Fruit fly (Drosophila melanogaster): ENCODE data around the gene CG1468.

CG1468 gene

dm6 chrX:9892834-9893233 lies 14.6 kb downstream of the CG1468 start (continued):
- TF ChIP-seq CG16779 (GFP tag; IDR thresholded peaks at IDR 0.05) (no peak), caup (GFP tag; optimal IDR thresholded peaks at IDR 0.05; ENCODE audit: severe bottlenecking) (peak; percentile 4), CG2889 (GFP tag; IDR thresholded peaks at IDR 0.05) (no peak), Abd-B (GFP tag; optimal IDR thresholded peaks at IDR 0.05) (peak; percentile 19), HLH3B (GFP tag; IDR thresholded peaks at IDR 0.05) (peak; percentile 42; the same call in 1 of the 2 replicates), CG11560 (tag; IDR thresholded peaks at IDR 0.05) (no peak), fd3F (GFP tag; optimal IDR thresholded peaks at IDR 0.05) (no peak), CG5245 (GFP tag; optimal IDR thresholded peaks at IDR 0.05) (no peak), CG1647 (GFP tag; optimal IDR thresholded peaks at IDR 0.05) (no peak), phol (tag; optimal IDR thresholded peaks at IDR 0.05) (peak; percentile 20), Dip3 (GFP tag; optimal IDR thresholded peaks at IDR 0.05) (no peak), CG4707 (GFP tag; optimal IDR thresholded peaks at IDR 0.05) (no peak), ken (GFP tag; IDR thresholded peaks at IDR 0.05) (peak; percentile 61; the same call in 2 of the 3 replicates), CG14965 (GFP tag; optimal IDR thresholded peaks at IDR 0.05; ENCODE audit: borderline replicate concordance) (no peak), sima (GFP tag; optimal IDR thresholded peaks at IDR 0.05) (no peak), HLHmδ (GFP tag; optimal IDR thresholded peaks at IDR 0.05) (no peak), Bteb2 (GFP tag; optimal IDR thresholded peaks at IDR 0.05) (no peak), rib (GFP tag; IDR thresholded peaks at IDR 0.05) (no peak), gcm (GFP tag; optimal IDR thresholded peaks at IDR 0.05) (no peak), tio (GFP tag; optimal IDR thresholded peaks at IDR 0.05) (no peak), Atf3 (GFP tag; optimal IDR thresholded peaks at IDR 0.05) (no peak), CG4282 (GFP tag; optimal IDR thresholded peaks at IDR 0.05) (no peak), schlank (tag; optimal IDR thresholded peaks at IDR 0.05) (no peak), ewg (GFP tag; optimal IDR thresholded peaks at IDR 0.05) (no peak), bigmax (GFP tag; optimal IDR thresholded peaks at IDR 0.05) (no peak), CG7372 (GFP tag; IDR thresholded peaks at IDR 0.05) (no peak), esg (GFP tag; conservative IDR thresholded peaks at IDR 0.05) (peak; percentile 48), CG32767 (GFP tag; IDR thresholded peaks at IDR 0.05) (peak; percentile 23; the same call in 1 of the 2 replicates), Drgx (GFP tag; IDR thresholded peaks at IDR 0.05) (0 out of 2 replicates have a peak, but pooled peaks have one; percentile 28), CoRest (tag; optimal IDR thresholded peaks at IDR 0.05) (no peak), D19A (tag; optimal IDR thresholded peaks at IDR 0.05) (no peak), nom (GFP tag; optimal IDR thresholded peaks at IDR 0.05) (no peak), ap (GFP tag; IDR thresholded peaks at IDR 0.05) (0 out of 2 replicates have a peak, but pooled peaks have one; percentile 10), inv (GFP tag; IDR thresholded peaks at IDR 0.05; ENCODE audit: partially characterized antibody) (no peak), pzg (GFP tag; optimal IDR thresholded peaks at IDR 0.05) (no peak), lmd (GFP tag; IDR thresholded peaks at IDR 0.05) (peak; percentile 63), sisA (GFP tag; IDR thresholded peaks at IDR 0.05) (peak; percentile 51), CG10274 (GFP tag; optimal IDR thresholded peaks at IDR 0.05) (no peak), Sin3A (optimal IDR thresholded peaks at IDR 0.05) (no peak), CG9215 (GFP tag; IDR thresholded peaks at IDR 0.05) (peak; percentile 37; the same call in 1 of the 2 replicates), crc (GFP tag; optimal IDR thresholded peaks at IDR 0.05) (no peak), p53 (GFP tag; optimal IDR thresholded peaks at IDR 0.05) (no peak), org-1 (GFP tag; optimal IDR thresholded peaks at IDR 0.05) (no peak), toy (GFP tag; IDR thresholded peaks at IDR 0.05) (no peak), disco-r (GFP tag; optimal IDR thresholded peaks at IDR 0.05) (no peak), CG11093 (GFP tag; IDR thresholded peaks at IDR 0.05) (0 out of 3 replicates have a peak, but pooled peaks have one; percentile 34), abd-A (tag; optimal IDR thresholded peaks at IDR 0.05) (no peak), CG12942 (GFP tag; optimal IDR thresholded peaks at IDR 0.05) (no peak), hbn (GFP tag; IDR thresholded peaks at IDR 0.05; ENCODE audit: partially characterized antibody) (no peak), pros (GFP tag; optimal IDR thresholded peaks at IDR 0.05) (no peak), CG13123 (GFP tag; optimal IDR thresholded peaks at IDR 0.05) (no peak), Hr3 (GFP tag; optimal IDR thresholded peaks at IDR 0.05) (no peak)
